Fruit fly (Drosophila melanogaster) whole organism, wandering third instar larva: ENCODE measurements around the gene Snoo.

Source experiments
- Abd-B ChIP-seq: fragments of >200 bp; optimal IDR thresholded peaks from 2 replicates; lab custom pipeline; 2017; ENCODE audit warnings: missing biosample characterization, missing genetic modification characterization
- CG32264 ChIP-seq: fragments of 200-800 bp; sonication (Bioruptor generic); optimal IDR thresholded peaks from 2 replicates; lab custom pipeline; 2016; ENCODE audit warnings: missing biosample characterization, missing genetic modification characterization
- CG9705 ChIP-seq: fragments of 200-800 bp; sonication (Bioruptor generic); optimal IDR thresholded peaks from 2 replicates; lab custom pipeline; 2018; ENCODE audit warnings: missing biosample characterization, mild to moderate bottlenecking, missing genetic modification characterization
- CrebA ChIP-seq: fragments of 200-800 bp; sonication (Bioruptor generic); optimal IDR thresholded peaks from 2 replicates; lab custom pipeline; 2016; ENCODE audit warnings: missing biosample characterization, mild to moderate bottlenecking, missing genetic modification characterization, borderline replicate concordance
- Dfd ChIP-seq: fragments of >200 bp; optimal IDR thresholded peaks from 2 replicates; lab custom pipeline; 2017; ENCODE audit warnings: missing biosample characterization, missing genetic modification characterization
- Dif ChIP-seq: fragments of 200-275, 200-300 bp; sonication (Bioruptor generic); optimal IDR thresholded peaks from 2 replicates; lab custom pipeline; 2018; ENCODE audit warnings: missing biosample characterization, missing genetic modification characterization; ENCODE audit not compliant: partially characterized antibody
- GATAd ChIP-seq: sonication (Bioruptor generic); optimal IDR thresholded peaks from 2 replicates; lab custom pipeline; 2016; ENCODE audit warnings: missing biosample characterization, missing genetic modification characterization
- HLH106 ChIP-seq: fragments of 200-800 bp; optimal IDR thresholded peaks from 3 replicates; lab custom pipeline; 2019; ENCODE audit warnings: missing biosample characterization, mild to moderate bottlenecking, missing genetic modification characterization, moderate library complexity
- Hnf4 ChIP-seq: fragments of 200-800 bp; sonication (Bioruptor generic); optimal IDR thresholded peaks from 2 replicates; lab custom pipeline; 2016; ENCODE audit warnings: missing biosample characterization, mild to moderate bottlenecking, missing genetic modification characterization
- Hr78 ChIP-seq: fragments of >200 bp; optimal IDR thresholded peaks from 2 replicates; lab custom pipeline; 2017; ENCODE audit warnings: missing biosample characterization, missing genetic modification characterization
- Hr83 ChIP-seq: fragments of 200-300 bp; sonication (Bioruptor generic); optimal IDR thresholded peaks from 2 replicates; lab custom pipeline; 2016; ENCODE audit warnings: missing biosample characterization, mild to moderate bottlenecking, missing genetic modification characterization, moderate library complexity; ENCODE audit not compliant: poor library complexity, severe bottlenecking
- Jra ChIP-seq: sonication (Bioruptor generic); optimal IDR thresholded peaks from 2 replicates; lab custom pipeline; 2016; ENCODE audit warnings: missing biosample characterization, missing genetic modification characterization
- Mio ChIP-seq: sonication (Bioruptor generic); optimal IDR thresholded peaks from 2 replicates; lab custom pipeline; 2016; ENCODE audit warnings: missing biosample characterization, missing genetic modification characterization
- Myc ChIP-seq: fragments of >200 bp; optimal IDR thresholded peaks from 2 replicates; lab custom pipeline; 2017
- N ChIP-seq: fragments of >200 bp; optimal IDR thresholded peaks from 2 replicates; lab custom pipeline; 2018; ENCODE audit warnings: missing biosample characterization, missing external identifiers, missing genetic modification characterization
- OdsH ChIP-seq: fragments of 200-800 bp; sonication (Bioruptor generic); optimal IDR thresholded peaks from 2 replicates; lab custom pipeline; 2016; ENCODE audit warnings: missing biosample characterization, mild to moderate bottlenecking, missing genetic modification characterization
- Rel ChIP-seq, 2 experiments: fragments of 200-800 bp; sonication (Bioruptor generic) in 1 of 2; optimal IDR thresholded peaks; 2 replicates in 1 of 2; 3 replicates in 1 of 2; lab custom pipeline; 2016 to 2019; ENCODE audit warnings: mild to moderate bottlenecking in 2 of 2, missing biosample characterization in 2 of 2, missing genetic modification characterization in 2 of 2, moderate library complexity in 1 of 2
- Vsx2 ChIP-seq: fragments of 200-300, 225-300 bp; sonication (Bioruptor generic); optimal IDR thresholded peaks from 2 replicates; lab custom pipeline; 2018; ENCODE audit warnings: missing biosample characterization, missing genetic modification characterization; ENCODE audit not compliant: partially characterized antibody
- br ChIP-seq: fragments of 200-800 bp; sonication (Bioruptor generic); optimal IDR thresholded peaks from 2 replicates; lab custom pipeline; 2016; ENCODE audit warnings: missing biosample characterization, missing genetic modification characterization
- brk ChIP-seq: fragments of 200-800 bp; sonication (Bioruptor generic); optimal IDR thresholded peaks from 2 replicates; lab custom pipeline; 2016; ENCODE audit warnings: missing biosample characterization, mild to moderate bottlenecking, missing genetic modification characterization
- dl ChIP-seq, 2 experiments: fragments of 175-275, 200-275 bp in 1 of 2; fragments of 200-275 bp in 1 of 2; sonication (Bioruptor generic); optimal IDR thresholded peaks; lab custom pipeline; 2018; ENCODE audit warnings: mild to moderate bottlenecking in 2 of 2, missing biosample characterization in 2 of 2, missing genetic modification characterization in 2 of 2, moderate library complexity in 2 of 2; ENCODE audit not compliant: partially characterized antibody in 2 of 2, insufficient read depth in 1 of 2
- dmrt93B ChIP-seq: fragments of 200-800 bp; sonication (Bioruptor generic); optimal IDR thresholded peaks from 2 replicates; lab custom pipeline; 2018; ENCODE audit warnings: missing biosample characterization, mild to moderate bottlenecking, missing genetic modification characterization
- ey ChIP-seq: fragments of 200-800 bp; sonication (Bioruptor generic); optimal IDR thresholded peaks from 2 replicates; lab custom pipeline; 2016; ENCODE audit warnings: missing biosample characterization, missing genetic modification characterization
- foxo ChIP-seq, 2 experiments: fragments of 200-800 bp; sonication (Bioruptor generic); optimal IDR thresholded peaks; 2 replicates in 1 of 2; 3 replicates in 1 of 2; lab custom pipeline; 2016 to 2017; ENCODE audit warnings: missing biosample characterization in 2 of 2, missing genetic modification characterization in 2 of 2
- fru ChIP-seq: fragments of 200-800 bp; sonication (Bioruptor generic); optimal IDR thresholded peaks from 3 replicates; lab custom pipeline; 2016; ENCODE audit warnings: missing biosample characterization, mild to moderate bottlenecking, missing genetic modification characterization
- h ChIP-seq: fragments of 200-800 bp; sonication (Bioruptor generic); optimal IDR thresholded peaks from 3 replicates; lab custom pipeline; 2016; ENCODE audit warnings: missing biosample characterization, mild to moderate bottlenecking, missing genetic modification characterization
- jim ChIP-seq: fragments of 175-275, 200-325 bp; sonication (Bioruptor generic); optimal IDR thresholded peaks from 2 replicates; lab custom pipeline; 2016; ENCODE audit warnings: missing biosample characterization, mild to moderate bottlenecking, missing genetic modification characterization
- lola ChIP-seq: fragments of >200 bp; optimal IDR thresholded peaks from 2 replicates; lab custom pipeline; 2017; ENCODE audit warnings: missing biosample characterization, missing genetic modification characterization
- pan ChIP-seq: fragments of >200 bp; optimal IDR thresholded peaks from 2 replicates; lab custom pipeline; 2017
- psq ChIP-seq: fragments of 200-800 bp; sonication (Bioruptor generic); optimal IDR thresholded peaks from 3 replicates; lab custom pipeline; 2017; ENCODE audit warnings: missing biosample characterization, mild to moderate bottlenecking, missing genetic modification characterization, moderate library complexity
- sage ChIP-seq: fragments of 200-800 bp; sonication (Bioruptor generic); optimal IDR thresholded peaks from 2 replicates; lab custom pipeline; 2016; ENCODE audit warnings: missing biosample characterization, mild to moderate bottlenecking, missing genetic modification characterization
- sv ChIP-seq: fragments of 200-800 bp; sonication (Bioruptor generic); optimal IDR thresholded peaks from 3 replicates; lab custom pipeline; 2016; ENCODE audit warnings: missing biosample characterization, missing genetic modification characterization
- tai ChIP-seq: sonication (Bioruptor generic); optimal IDR thresholded peaks from 2 replicates; lab custom pipeline; 2016; ENCODE audit warnings: missing biosample characterization, missing genetic modification characterization
- usp ChIP-seq: fragments of >200 bp; optimal IDR thresholded peaks from 2 replicates; lab custom pipeline; 2017; ENCODE audit warnings: missing biosample characterization, missing genetic modification characterization

The Snoo gene

DNA sequence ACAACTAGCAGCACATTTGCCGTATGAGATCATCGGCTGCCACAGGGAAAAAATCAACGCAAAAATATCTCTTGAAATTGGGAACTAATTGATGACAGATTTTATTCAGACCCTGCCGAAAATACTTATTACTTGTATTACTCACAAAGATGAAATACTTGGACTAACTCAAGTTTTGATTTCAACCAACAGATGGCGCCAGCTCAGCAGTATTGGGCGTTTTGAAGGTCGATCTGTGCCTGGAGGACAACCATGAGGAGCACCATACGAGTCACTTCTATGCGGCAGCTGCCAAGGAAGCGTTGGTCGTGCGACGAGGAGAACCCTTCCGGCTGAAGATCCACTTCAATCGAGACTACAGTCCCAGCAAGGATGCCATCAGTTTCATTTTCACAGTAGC lies 40.3 kb upstream of the Snoo start:
- TF ChIP-seq br, result no peak
- TF ChIP-seq h (GFP tag; lab: Kevin White, UChicago), result no peak
- no peak for TF ChIP-seq OdsH (GFP tag; lab: Kevin White, UChicago)
- no peak for TF ChIP-seq fru (GFP tag; lab: Kevin White, UChicago)
- no peak for TF ChIP-seq Vsx2 (GFP tag; lab: Kevin White, UChicago)
- TF ChIP-seq CrebA (GFP tag; lab: Kevin White, UChicago), result no peak
- no peak for TF ChIP-seq Rel (GFP tag; optimal IDR thresholded peaks at IDR 0.05; lab: Kevin White, UChicago)
- no peak for TF ChIP-seq Rel (tag; optimal IDR thresholded peaks at IDR 0.05; lab: Kevin White, UChicago)
- no peak for TF ChIP-seq pan
- no peak for TF ChIP-seq psq
- no peak for TF ChIP-seq HLH106
- no peak for TF ChIP-seq Myc (lab: Kevin White, UChicago)
- TF ChIP-seq Hnf4 (GFP tag; lab: Kevin White, UChicago), result no peak
- TF ChIP-seq CG9705 (GFP tag; lab: Kevin White, UChicago), result no peak
- no peak for TF ChIP-seq Hr78 (GFP tag; lab: Kevin White, UChicago)
- TF ChIP-seq CG32264 (GFP tag; lab: Kevin White, UChicago), result no peak
- no peak for TF ChIP-seq lola (GFP tag; lab: Kevin White, UChicago)
- TF ChIP-seq Mio, result no peak

- TF ChIP-seq dl (GFP tag; optimal IDR thresholded peaks at IDR 0.05; lab: Kevin White, UChicago; ENCODE audit: insufficient read depth in 1 of 2, partially characterized antibody in 2 of 2) (peak in 1 of 2 experiments; percentile 29), Hr83 (GFP tag; lab: Kevin White, UChicago) (no peak), Dif (GFP tag; lab: Kevin White, UChicago) (peak; percentile 29), Dfd (no peak), Abd-B (no peak), sage (GFP tag; lab: Kevin White, UChicago) (no peak), N (GFP tag; lab: Kevin White, UChicago) (no peak), psq (no peak), CrebA (GFP tag; lab: Kevin White, UChicago) (no peak), usp (GFP tag; lab: Kevin White, UChicago) (no peak), jim (GFP tag; lab: Kevin White, UChicago) (no peak), HLH106 (no peak)
These were observed 28.6 kb upstream of the Snoo start for dm6 chr2L:8012551-8012950.

DNA sequence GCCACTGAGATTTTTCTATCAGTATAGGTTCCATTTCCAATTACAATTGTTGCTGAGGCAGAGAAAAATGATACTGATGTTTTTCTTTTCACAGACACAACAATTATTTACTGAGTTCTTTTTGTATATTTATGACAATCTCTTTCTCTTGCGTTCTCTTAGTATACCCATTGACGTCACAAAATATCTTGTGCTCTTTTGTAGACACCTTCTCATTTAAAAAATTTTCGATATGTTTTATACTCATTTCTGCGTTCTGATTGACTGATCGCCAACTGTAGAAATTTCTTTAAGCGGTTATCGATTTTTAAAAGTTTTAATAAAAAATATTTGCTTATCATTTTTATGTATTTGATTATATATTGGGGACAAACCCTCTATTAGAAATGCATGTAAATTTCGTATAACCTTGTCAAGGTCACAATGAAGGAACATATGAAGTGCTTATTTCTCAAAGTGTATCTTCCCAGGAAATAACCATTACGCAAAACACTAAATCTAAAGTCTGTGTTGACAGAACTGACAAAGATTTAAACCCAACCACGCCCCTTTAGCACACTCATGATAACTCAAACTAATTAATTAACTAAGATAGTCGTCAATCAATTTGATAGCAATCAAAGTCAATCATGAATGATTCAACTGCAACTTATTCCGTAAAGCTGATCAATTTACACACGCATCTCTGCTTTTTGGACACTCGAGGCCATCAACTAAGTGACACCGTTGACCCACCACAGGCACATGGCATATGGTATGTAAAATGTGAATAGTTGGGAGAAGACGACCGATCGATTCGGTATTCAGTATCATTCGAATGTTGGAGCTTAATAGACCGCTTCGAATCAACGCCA lies 26.8 kb upstream of the Snoo start, which contains the start of the genes Glyat and Tg:
TSS of gene Glyat (minus strand) at position 51 of the 854 bp plus-strand sequence.
TSS of gene Tg (plus strand) at position 804 of the 854 bp plus-strand sequence.
- TF ChIP-seq lola (GFP tag; lab: Kevin White, UChicago) (no peak), dmrt93B (GFP tag; lab: Kevin White, UChicago) (no peak), Myc (lab: Kevin White, UChicago) (no peak), Mio (no peak), psq (no peak), usp (GFP tag; lab: Kevin White, UChicago) (no peak)

DNA sequence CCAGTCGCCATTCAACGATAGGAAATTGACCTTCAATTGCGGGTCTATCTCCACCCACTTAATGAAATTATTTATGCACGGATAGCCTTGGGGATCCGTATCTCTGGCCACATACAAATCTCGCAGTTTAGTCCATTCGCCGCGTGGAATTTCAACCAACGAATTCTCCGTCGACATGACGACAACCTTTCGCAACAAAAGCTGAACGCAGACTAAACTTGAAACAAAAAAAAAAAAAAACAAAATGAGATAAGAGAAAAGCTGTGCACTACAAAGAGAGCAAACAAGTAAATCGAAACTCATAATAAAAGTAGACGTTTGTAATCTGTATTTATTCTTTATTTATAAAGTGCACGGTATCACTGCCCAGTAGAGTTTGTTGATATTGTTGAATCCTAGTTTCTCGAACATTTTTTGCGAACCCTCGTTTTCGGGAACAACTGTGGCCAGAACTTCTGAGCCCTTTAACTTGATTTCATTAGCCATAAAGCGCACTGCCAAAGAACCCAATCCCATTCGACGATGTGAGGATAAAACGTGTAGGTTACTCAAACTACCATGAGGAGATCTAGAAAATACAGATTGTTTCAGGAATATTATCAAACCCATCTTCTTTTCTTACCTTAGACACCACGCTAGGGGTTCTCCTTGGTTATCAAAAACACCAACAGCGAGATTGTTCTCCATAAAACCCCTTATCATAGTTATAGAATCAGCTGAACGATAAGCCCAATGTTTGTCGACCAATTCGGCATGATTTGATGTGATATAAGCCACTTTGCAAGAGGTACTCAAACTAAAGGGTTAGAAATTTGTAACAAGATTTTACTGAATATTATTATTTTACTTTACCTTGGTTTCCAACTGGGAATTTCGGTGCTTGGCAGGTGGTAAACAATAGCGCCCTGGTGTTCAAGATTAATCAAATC lies 25.6 kb upstream of the Snoo start, which contains the start of gene CG12560:
TSS of gene CG12560 (minus strand) at position 195 of the 929 bp plus-strand sequence.
- no peak for TF ChIP-seq Abd-B
- TF ChIP-seq Dif (GFP tag; lab: Kevin White, UChicago), result peak; percentile 22
- TF ChIP-seq lola (GFP tag; lab: Kevin White, UChicago), result no peak
- TF ChIP-seq OdsH (GFP tag; lab: Kevin White, UChicago), result peak; percentile 11
- peak; percentile 2 for TF ChIP-seq Jra (GFP tag; lab: Kevin White, UChicago)
- TF ChIP-seq foxo (GFP tag; optimal IDR thresholded peaks at IDR 0.05; lab: Kevin White, UChicago), result peak in 1 of 2 experiments; percentile 0
- TF ChIP-seq ey, result no peak
- TF ChIP-seq GATAd (GFP tag; lab: Kevin White, UChicago), result no peak
- no peak for TF ChIP-seq Mio
- TF ChIP-seq N (GFP tag; lab: Kevin White, UChicago), result no peak
- no peak for TF ChIP-seq br
- TF ChIP-seq CrebA (GFP tag; lab: Kevin White, UChicago), result peak; percentile 64
- TF ChIP-seq Hr78 (GFP tag; lab: Kevin White, UChicago), result no peak
- TF ChIP-seq usp (GFP tag; lab: Kevin White, UChicago), result no peak
- no peak for TF ChIP-seq dl (GFP tag; optimal IDR thresholded peaks at IDR 0.05; lab: Kevin White, UChicago; ENCODE audit: insufficient read depth in 1 of 2, partially characterized antibody in 2 of 2)
- no peak for TF ChIP-seq Vsx2 (GFP tag; lab: Kevin White, UChicago)
- TF ChIP-seq dmrt93B (GFP tag; lab: Kevin White, UChicago), result no peak
- TF ChIP-seq Hr83 (GFP tag; lab: Kevin White, UChicago), result no peak
- TF ChIP-seq CG32264 (GFP tag; lab: Kevin White, UChicago), result no peak
- TF ChIP-seq Myc (lab: Kevin White, UChicago), result no peak
- no peak for TF ChIP-seq CG9705 (GFP tag; lab: Kevin White, UChicago)
- TF ChIP-seq sage (GFP tag; lab: Kevin White, UChicago), result no peak
- no peak for TF ChIP-seq pan
- peak; percentile 61 for TF ChIP-seq Hnf4 (GFP tag; lab: Kevin White, UChicago)
- peak; percentile 41 for TF ChIP-seq fru (GFP tag; lab: Kevin White, UChicago)
- no peak for TF ChIP-seq h (GFP tag; lab: Kevin White, UChicago)
- no peak for TF ChIP-seq HLH106
- no peak for TF ChIP-seq Rel (GFP tag; optimal IDR thresholded peaks at IDR 0.05; lab: Kevin White, UChicago)
- no peak for TF ChIP-seq Rel (tag; optimal IDR thresholded peaks at IDR 0.05; lab: Kevin White, UChicago)
- no peak for TF ChIP-seq tai (GFP tag; lab: Kevin White, UChicago)
- no peak for TF ChIP-seq sv
- TF ChIP-seq brk (GFP tag; lab: Kevin White, UChicago), result no peak
- no peak for TF ChIP-seq Dfd
